Worm (Caenorhabditis elegans) whole organism, L1 larva: ENCODE results near the gene F38B2.3.

ENCODE experiments used
- C04F5.9 ChIP-seq: sonication (generic microtip); optimal IDR thresholded peaks from 2 replicates; lab custom pipeline; 2016; ENCODE audit warnings: missing genetic modification characterization, missing compliant biosample characterization
- C34B4.2 ChIP-seq: sonication (generic microtip); optimal IDR thresholded peaks from 2 replicates; lab custom pipeline; 2017; ENCODE audit warnings: mild to moderate bottlenecking, missing genetic modification characterization, missing compliant biosample characterization
- aha-1 ChIP-seq: fragments of 150-350 bp; optimal IDR thresholded peaks from 2 replicates; lab custom pipeline; 2014; ENCODE audit warnings: missing biosample characterization, missing genetic modification characterization
- blmp-1 ChIP-seq: fragments of 150-350 bp; optimal IDR thresholded peaks from 2 replicates; lab custom pipeline; 2014; ENCODE audit warnings: missing biosample characterization, missing genetic modification characterization
- ceh-88 ChIP-seq: fragments of 200-800 bp; sonication (Bioruptor generic); IDR thresholded peaks from 2 replicates; pipeline ENCODE4 v1.3.6; 2022; ENCODE audit warnings: missing genetic modification characterization, missing compliant biosample characterization
- dpl-1 ChIP-seq, 3 experiments: fragments of 150-350 bp in 2 of 3; sonication (generic microtip) in 1 of 3; optimal IDR thresholded peaks; 2 replicates each; lab custom pipeline; 2014 to 2017; ENCODE audit warnings: missing biosample characterization in 3 of 3, missing genetic modification characterization in 3 of 3, missing genetic modification reagents in 3 of 3
- egl-27 ChIP-seq, 2 experiments: fragments of 150-350 bp in 1 of 2; sonication (generic microtip); optimal IDR thresholded peaks; 3 replicates each; lab custom pipeline; 2017 to 2018; ENCODE audit warnings: missing biosample characterization in 2 of 2, missing genetic modification characterization in 2 of 2, missing genetic modification reagents in 2 of 2
- elt-2 ChIP-seq: sonication (generic microtip); optimal IDR thresholded peaks from 2 replicates; lab custom pipeline; 2016; ENCODE audit warnings: missing genetic modification characterization, mild to moderate bottlenecking, inconsistent platforms, missing compliant biosample characterization, missing genetic modification reagents
- fkh-10 ChIP-seq: sonication (generic microtip); optimal IDR thresholded peaks from 2 replicates; lab custom pipeline; 2017; ENCODE audit warnings: missing biosample characterization, missing genetic modification reagents, missing genetic modification characterization
- grh-1 ChIP-seq: fragments of 200-800 bp; sonication (Bioruptor generic); IDR thresholded peaks from 2 replicates; pipeline ENCODE4 v1.3.6; 2022; ENCODE audit warnings: missing genetic modification reagents, missing genetic modification characterization, missing compliant biosample characterization
- hlh-17 ChIP-seq: fragments of 200-800 bp; sonication (Bioruptor generic); optimal IDR thresholded peaks from 2 replicates; lab custom pipeline; 2018; ENCODE audit warnings: missing genetic modification characterization, mild to moderate bottlenecking, missing compliant biosample characterization, moderate library complexity, borderline replicate concordance
- hpl-2 ChIP-seq: fragments of 150-350 bp; optimal IDR thresholded peaks from 2 replicates; lab custom pipeline; 2014; ENCODE audit warnings: missing biosample characterization, missing genetic modification reagents, missing genetic modification characterization
- jun-1 ChIP-seq: fragments of 150-350 bp; optimal IDR thresholded peaks from 2 replicates; lab custom pipeline; 2014; ENCODE audit warnings: missing biosample characterization, missing genetic modification reagents, missing genetic modification characterization
- lin-13 ChIP-seq: fragments of 150-350 bp; optimal IDR thresholded peaks from 2 replicates; lab custom pipeline; 2014; ENCODE audit warnings: missing biosample characterization, missing genetic modification reagents, missing genetic modification characterization
- lin-14 ChIP-seq: fragments of 200-800 bp; sonication (Bioruptor generic); optimal IDR thresholded peaks from 2 replicates; lab custom pipeline; 2018; ENCODE audit warnings: mild to moderate bottlenecking, missing genetic modification characterization, moderate library complexity, missing compliant biosample characterization
- mef-2 ChIP-seq: fragments of 150-350 bp; optimal IDR thresholded peaks from 2 replicates; lab custom pipeline; 2014; ENCODE audit warnings: missing biosample characterization, missing genetic modification characterization
- mep-1 ChIP-seq: fragments of 150-350 bp; optimal IDR thresholded peaks from 2 replicates; lab custom pipeline; 2014; ENCODE audit warnings: missing biosample characterization, missing genetic modification characterization
- nhr-11 ChIP-seq: fragments of 150-350 bp; optimal IDR thresholded peaks from 2 replicates; lab custom pipeline; 2014; ENCODE audit warnings: missing biosample characterization, missing genetic modification characterization
- nhr-19 ChIP-seq: fragments of 200-800 bp; sonication (Bioruptor generic); conservative IDR thresholded peaks from 2 replicates; pipeline ENCODE4 v1.3.6; 2022; ENCODE audit warnings: missing genetic modification characterization, missing compliant biosample characterization
- nhr-20 ChIP-seq: sonication (generic microtip); optimal IDR thresholded peaks from 2 replicates; lab custom pipeline; 2016; ENCODE audit warnings: mild to moderate bottlenecking, missing genetic modification characterization, missing compliant biosample characterization
- nhr-47 ChIP-seq: sonication (generic microtip); optimal IDR thresholded peaks from 2 replicates; lab custom pipeline; 2016; ENCODE audit warnings: mild to moderate bottlenecking, missing genetic modification characterization, moderate library complexity, missing compliant biosample characterization
- nhr-76 ChIP-seq: sonication (generic microtip); optimal IDR thresholded peaks from 2 replicates; lab custom pipeline; 2017; ENCODE audit warnings: missing biosample characterization, missing genetic modification characterization
- nhr-77 ChIP-seq: fragments of 150-350 bp; optimal IDR thresholded peaks from 2 replicates; lab custom pipeline; 2014; ENCODE audit warnings: missing biosample characterization, missing genetic modification characterization
- nhr-84 ChIP-seq: sonication (generic microtip); optimal IDR thresholded peaks from 2 replicates; lab custom pipeline; 2017; ENCODE audit warnings: missing biosample characterization, missing genetic modification characterization
- nhr-85 ChIP-seq: sonication (generic microtip); peaks from one replicate; lab custom pipeline; 2016; ENCODE audit warnings: missing genetic modification characterization, inconsistent platforms, missing compliant biosample characterization
- pag-3 ChIP-seq: sonication (generic microtip); optimal IDR thresholded peaks from 2 replicates; lab custom pipeline; 2017; ENCODE audit warnings: missing genetic modification characterization, mild to moderate bottlenecking, missing compliant biosample characterization, antibody characterized with exemption, borderline replicate concordance; ENCODE audit not compliant: insufficient read depth
- pax-3 ChIP-seq: fragments of 200-800 bp; sonication (Bioruptor generic); optimal IDR thresholded peaks from 2 replicates; lab custom pipeline; 2018; ENCODE audit warnings: mild to moderate bottlenecking, missing genetic modification characterization, moderate library complexity, missing compliant biosample characterization
- pqm-1 ChIP-seq: sonication (generic microtip); optimal IDR thresholded peaks from 3 replicates; lab custom pipeline; 2017; ENCODE audit warnings: missing biosample characterization, missing genetic modification characterization
- rnt-1 ChIP-seq: sonication (generic microtip); optimal IDR thresholded peaks from 2 replicates; lab custom pipeline; 2016; ENCODE audit warnings: mild to moderate bottlenecking, missing genetic modification characterization, moderate library complexity, missing compliant biosample characterization
- sox-4 ChIP-seq: sonication (generic microtip); optimal IDR thresholded peaks from 2 replicates; lab custom pipeline; 2016; ENCODE audit warnings: missing genetic modification characterization, missing compliant biosample characterization
- sptf-1 ChIP-seq: fragments of 150-350 bp; optimal IDR thresholded peaks from 2 replicates; lab custom pipeline; 2014; ENCODE audit warnings: missing biosample characterization, missing genetic modification characterization
- swsn-7 ChIP-seq: sonication (generic microtip); optimal IDR thresholded peaks from 2 replicates; lab custom pipeline; 2016; ENCODE audit warnings: missing genetic modification characterization, missing compliant biosample characterization
- tbx-2 ChIP-seq: sonication (generic microtip); optimal IDR thresholded peaks from 2 replicates; lab custom pipeline; 2016; ENCODE audit warnings: missing genetic modification characterization, missing compliant biosample characterization
- unc-130 ChIP-seq: fragments of 150-350 bp; optimal IDR thresholded peaks from 2 replicates; lab custom pipeline; 2017; ENCODE audit warnings: missing biosample characterization, missing genetic modification characterization, inconsistent platforms
- unc-30 ChIP-seq: sonication (generic microtip); optimal IDR thresholded peaks from 2 replicates; lab custom pipeline; 2017; ENCODE audit warnings: missing biosample characterization, missing genetic modification characterization
- unc-62 ChIP-seq: fragments of 150-350 bp; optimal IDR thresholded peaks from 2 replicates; lab custom pipeline; 2014; ENCODE audit warnings: missing biosample characterization, missing genetic modification reagents, missing genetic modification characterization
- unc-98 ChIP-seq: fragments of 200-800 bp; sonication (Bioruptor generic); IDR thresholded peaks from 2 replicates; pipeline ENCODE4 v1.3.6; 2022; ENCODE audit warnings: missing genetic modification characterization, missing compliant biosample characterization
- xbp-1 ChIP-seq: sonication (generic microtip); optimal IDR thresholded peaks from 2 replicates; lab custom pipeline; 2016; ENCODE audit warnings: missing genetic modification characterization, missing compliant biosample characterization
- ztf-11 ChIP-seq, 2 experiments: sonication (generic microtip); optimal IDR thresholded peaks; 2 replicates each; lab custom pipeline; 2016 to 2017; ENCODE audit warnings: missing genetic modification characterization in 2 of 2, missing biosample characterization in 1 of 2, missing compliant biosample characterization in 1 of 2
- ztf-4 ChIP-seq: fragments of 150-350 bp; optimal IDR thresholded peaks from 2 replicates; lab custom pipeline; 2014; ENCODE audit warnings: missing biosample characterization, missing genetic modification characterization

Gene F38B2.3

DNA sequence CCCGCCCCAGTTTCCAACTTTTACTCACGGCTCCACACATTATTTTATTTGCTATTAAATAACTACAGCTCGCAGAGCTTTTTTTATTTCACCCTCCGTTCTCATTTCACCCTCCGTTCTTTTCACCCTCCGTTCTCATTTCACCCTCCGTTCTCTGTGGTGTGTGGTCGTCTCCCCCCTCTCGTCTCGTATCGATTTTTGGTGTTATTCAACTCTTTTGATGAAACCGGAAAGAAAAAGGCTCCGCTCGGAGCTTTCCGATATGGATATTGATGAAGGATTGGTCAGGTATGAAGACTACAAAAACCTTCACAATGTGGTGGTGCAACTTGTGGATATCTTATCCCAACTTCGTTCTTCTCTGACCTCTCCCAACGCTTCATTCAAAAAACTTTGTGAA is 4.4 kb upstream of the F38B2.3 start:
- TF ChIP-seq mef-2 (tag; lab: Kevin White, UChicago) (no peak), nhr-19 (no peak), aha-1 (tag; lab: Kevin White, UChicago) (no peak), tbx-2 (tag; lab: Kevin White, UChicago) (no peak), jun-1 (tag; lab: Kevin White, UChicago) (no peak), hpl-2 (GFP tag; lab: Kevin White, UChicago) (no peak), fkh-10 (GFP tag; lab: Kevin White, UChicago) (no peak), ztf-4 (tag; lab: Kevin White, UChicago) (no peak), hlh-17 (GFP tag; lab: Kevin White, UChicago) (no peak), unc-130 (no peak), blmp-1 (tag; lab: Kevin White, UChicago) (no peak), rnt-1 (tag; lab: Kevin White, UChicago) (no peak), sox-4 (tag; lab: Kevin White, UChicago) (no peak), ceh-88 (no peak), C34B4.2 (tag; lab: Kevin White, UChicago) (no peak), grh-1 (no peak), pqm-1 (tag; lab: Kevin White, UChicago) (no peak), nhr-47 (no peak), pag-3 (tag; lab: Kevin White, UChicago) (no peak), C04F5.9 (no peak)
- TF ChIP-seq, all 84 proteins: peak for 0

DNA sequence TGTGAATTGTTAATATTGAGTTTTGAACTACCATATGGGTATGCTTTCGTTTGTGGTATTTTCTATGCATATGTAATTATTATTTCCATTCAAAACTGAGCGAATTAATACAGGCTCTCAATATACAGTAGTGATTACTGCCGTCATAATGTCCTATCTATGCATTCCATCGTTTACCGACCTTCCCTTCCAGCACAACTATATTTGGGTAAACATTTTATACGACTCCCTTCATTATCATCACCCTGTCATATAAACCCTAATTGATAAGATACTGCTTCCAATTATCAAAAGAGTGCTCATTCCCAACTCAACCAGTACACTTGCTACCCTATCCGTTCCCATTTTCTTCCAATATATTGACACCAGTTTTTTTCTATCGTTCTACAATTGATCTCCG is 3.8 kb upstream of the F38B2.3 start:
- TF ChIP-seq unc-130 (no peak), elt-2 (tag; lab: Kevin White, UChicago) (peak; percentile 53)
- TF ChIP-seq, all 84 proteins: peak for 1

DNA sequence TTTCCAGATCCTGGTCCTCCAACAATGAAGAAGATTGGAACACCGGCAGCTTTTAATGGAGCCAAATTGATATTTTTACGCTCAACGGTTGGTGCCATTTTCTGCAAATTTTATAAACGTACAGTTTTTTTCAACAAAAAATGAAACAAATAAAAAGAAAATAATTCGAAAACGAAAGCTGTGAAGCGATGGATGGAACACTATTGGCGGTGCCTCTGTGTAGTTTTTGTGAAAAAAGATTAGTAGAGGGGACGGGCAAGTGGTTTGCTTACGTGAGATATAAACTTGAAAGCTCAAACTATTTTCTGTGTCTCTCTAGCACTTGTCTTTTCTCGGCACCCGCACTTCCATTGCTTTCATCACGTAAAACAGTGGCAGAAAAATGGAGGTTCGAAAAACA is 1.5 kb upstream of the F38B2.3 start, which contains the start of gene F38B2.4:
TSS of gene F38B2.4 (minus strand) at position 101 of the 400 bp plus-strand sequence.
- TF ChIP-seq tbx-2 (tag; lab: Kevin White, UChicago) (no peak), hpl-2 (GFP tag; lab: Kevin White, UChicago) (no peak), lin-13 (GFP tag; lab: Kevin White, UChicago) (no peak), pqm-1 (tag; lab: Kevin White, UChicago) (no peak), unc-98 (no peak), aha-1 (tag; lab: Kevin White, UChicago) (no peak), nhr-84 (tag; lab: Kevin White, UChicago) (no peak), xbp-1 (no peak), swsn-7 (no peak), pax-3 (no peak), C04F5.9 (no peak), nhr-20 (no peak), nhr-85 (tag; lab: Kevin White, UChicago) (peak; percentile 24), pag-3 (tag; lab: Kevin White, UChicago) (peak; percentile 37), sptf-1 (tag; lab: Kevin White, UChicago) (no peak), ztf-11 (tag; optimal IDR thresholded peaks at IDR 0.05; lab: Kevin White, UChicago) (no peak), lin-14 (peak; percentile 62), nhr-77 (tag; lab: Kevin White, UChicago) (no peak), nhr-19 (no peak), nhr-11 (tag; lab: Kevin White, UChicago) (no peak), dpl-1 (GFP tag; optimal IDR thresholded peaks at IDR 0.05; lab: Kevin White, UChicago) (no peak), unc-30 (tag; lab: Kevin White, UChicago) (no peak), rnt-1 (tag; lab: Kevin White, UChicago) (peak; percentile 17), egl-27 (tag; optimal IDR thresholded peaks at IDR 0.05; lab: Kevin White, UChicago) (no peak), hlh-17 (GFP tag; lab: Kevin White, UChicago) (no peak), nhr-76 (no peak), mep-1 (no peak), unc-62 (GFP tag; lab: Kevin White, UChicago) (no peak)
